Worm (Caenorhabditis elegans): ENCODE measurements around the gene F54D5.2.

The F54D5.2 gene

ce11 chrII:11542958-11543357 lies 30.0 kb upstream of the F54D5.2 start:
- no peak for TF ChIP-seq nhr-10 (tag; optimal IDR thresholded peaks at IDR 0.05)
- TF ChIP-seq vab-7 (GFP tag; IDR thresholded peaks at IDR 0.05) = no peak
- no peak for TF ChIP-seq dve-1 (tag; optimal IDR thresholded peaks at IDR 0.05; ENCODE audit: insufficient read depth)
- no peak for TF ChIP-seq tra-1 (GFP tag; IDR thresholded peaks at IDR 0.05)
- no peak for TF ChIP-seq zip-11 (GFP tag; IDR thresholded peaks at IDR 0.05)
- no peak for TF ChIP-seq madf-5 (GFP tag; IDR thresholded peaks at IDR 0.05)
- no peak for TF ChIP-seq snpc-1.2 (GFP tag; IDR thresholded peaks at IDR 0.05)
- no peak for TF ChIP-seq nhr-48 (tag; optimal IDR thresholded peaks at IDR 0.05)
- TF ChIP-seq ceh-32 (tag; optimal IDR thresholded peaks at IDR 0.05; ENCODE audit: poor library complexity) = no peak
- no peak for TF ChIP-seq aly-2 (tag; optimal IDR thresholded peaks at IDR 0.05)
- TF ChIP-seq lin-29 (GFP tag; IDR thresholded peaks at IDR 0.05) = no peak
- no peak for TF ChIP-seq R02D3.7 (tag; optimal IDR thresholded peaks at IDR 0.05)
- TF ChIP-seq nhr-76 (tag; optimal IDR thresholded peaks at IDR 0.05) = no peak
- TF ChIP-seq hlh-11 (tag; optimal IDR thresholded peaks at IDR 0.05) = no peak
- no peak for TF ChIP-seq unc-62 (GFP tag; optimal IDR thresholded peaks at IDR 0.05 in 1 of 2)
- no peak for TF ChIP-seq unc-62 (tag; optimal IDR thresholded peaks at IDR 0.05)
- TF ChIP-seq ZK546.5 (tag; optimal IDR thresholded peaks at IDR 0.05) = no peak

- no peak for TF ChIP-seq madf-9 (GFP tag; conservative IDR thresholded peaks at IDR 0.05)
- TF ChIP-seq lin-38 (GFP tag; IDR thresholded peaks at IDR 0.05) = peak; percentile 14
- no peak for TF ChIP-seq fos-1 (tag; optimal IDR thresholded peaks at IDR 0.05)
- no peak for TF ChIP-seq aha-1 (tag)
These were observed 28.3 kb upstream of the F54D5.2 start, which contains the start of gene F54D5.9 for ce11 chrII:11544714-11545113. Gene F54D5.9 (minus strand): TSS chrII:11544828.

ce11 chrII:11545299-11545951 lies 27.6 kb upstream of the F54D5.2 start, which contains the start of gene dnj-13:
Gene dnj-13 (plus strand): TSS chrII:11545701.
- TF ChIP-seq dmd-9 (GFP tag; IDR thresholded peaks at IDR 0.05) (peak; percentile 79), pha-4 (GFP tag; IDR thresholded peaks at IDR 0.05) (peak; percentile 98), pha-4 (tag; optimal IDR thresholded peaks at IDR 0.05) (peak; percentile 89), nhr-41 (GFP tag; IDR thresholded peaks at IDR 0.05) (peak; percentile 94), zag-1 (tag; optimal IDR thresholded peaks at IDR 0.05) (no peak), F10B5.3 (tag; optimal IDR thresholded peaks at IDR 0.05) (peak; percentile 89), nhr-102 (tag; optimal IDR thresholded peaks at IDR 0.05) (peak; percentile 93), R02D3.7 (tag; optimal IDR thresholded peaks at IDR 0.05) (no peak), cey-2 (tag; optimal IDR thresholded peaks at IDR 0.05; ENCODE audit: borderline replicate concordance, insufficient read depth) (no peak), unc-130 (GFP tag; optimal IDR thresholded peaks at IDR 0.05) (peak; percentile 61), lir-3 (tag; optimal IDR thresholded peaks at IDR 0.05) (peak; percentile 12), ceh-82 (tag; optimal IDR thresholded peaks at IDR 0.05) (no peak), ceh-44 (GFP tag; IDR thresholded peaks at IDR 0.05) (peak; percentile 92), madf-9 (GFP tag; conservative IDR thresholded peaks at IDR 0.05) (peak; percentile 94), nhr-48 (tag; optimal IDR thresholded peaks at IDR 0.05) (peak; percentile 89), gei-8 (GFP tag; optimal IDR thresholded peaks at IDR 0.05) (peak; percentile 94), nhr-237 (tag; optimal IDR thresholded peaks at IDR 0.05) (no peak), dmd-8 (GFP tag; IDR thresholded peaks at IDR 0.05) (peak; percentile 84), php-3 (GFP tag; IDR thresholded peaks at IDR 0.05) (peak; percentile 96), mxl-3 (GFP tag; optimal IDR thresholded peaks at IDR 0.05) (peak; percentile 88), mdl-1 (tag; optimal IDR thresholded peaks at IDR 0.05) (peak; percentile 75 to 76), daf-19 (GFP tag; conservative IDR thresholded peaks at IDR 0.05) (no peak), duxl-1 (tag; optimal IDR thresholded peaks at IDR 0.05; ENCODE audit: poor library complexity) (peak; percentile 95), Y75B8A.6 (GFP tag; IDR thresholded peaks at IDR 0.05) (peak; percentile 90; the same call in 1 of the 2 replicates), saeg-2 (GFP tag; IDR thresholded peaks at IDR 0.05) (peak; percentile 93), lin-38 (GFP tag; IDR thresholded peaks at IDR 0.05) (peak; percentile 99), nhr-42 (GFP tag; IDR thresholded peaks at IDR 0.05) (peak; percentile 95), ZK337.2 (GFP tag; IDR thresholded peaks at IDR 0.05) (no peak), tag-97 (GFP tag; IDR thresholded peaks at IDR 0.05) (peak; percentile 87; the same call in 1 of the 2 replicates), daf-16 (GFP tag; optimal IDR thresholded peaks at IDR 0.05) (peak; percentile 54 to 97), daf-16 (tag; optimal IDR thresholded peaks at IDR 0.05) (peak; percentile 79), aly-2 (tag; optimal IDR thresholded peaks at IDR 0.05) (no peak)
